Fruit fly (Drosophila melanogaster) whole organism: ENCODE data around the gene eRF3.

ENCODE experiments used
- CG8478 ChIP-seq: fragments of >200 bp; optimal IDR thresholded peaks from 2 replicates; lab custom pipeline; 2018; ENCODE audit warnings: inconsistent platforms
- Dll ChIP-seq: fragments of >200 bp; optimal IDR thresholded peaks from 2 replicates; lab custom pipeline; 2017
- EcR ChIP-seq, 2 experiments: fragments of >200 bp; optimal IDR thresholded peaks; 2 replicates each; lab custom pipeline; 2017; ENCODE audit warnings: missing biosample characterization in 2 of 2, missing genetic modification characterization in 2 of 2, missing genetic modification reagents in 2 of 2
- pan ChIP-seq: fragments of >200 bp; optimal IDR thresholded peaks from 2 replicates; lab custom pipeline; 2017
- psq ChIP-seq: fragments of >200 bp; optimal IDR thresholded peaks from 2 replicates; lab custom pipeline; 2017
- usp ChIP-seq: fragments of >200 bp; optimal IDR thresholded peaks from 2 replicates; lab custom pipeline; 2017; ENCODE audit warnings: missing biosample characterization, missing genetic modification characterization, mixed read lengths

Gene eRF3

dm6 chr2L:12457715-12458114 is 23.5 kb downstream of the eRF3 start:
- TF ChIP-seq pan (lab: Kevin White, UChicago) (no peak), EcR (GFP tag; optimal IDR thresholded peaks at IDR 0.05; lab: Kevin White, UChicago) (no peak), usp (GFP tag; lab: Kevin White, UChicago) (no peak), psq (lab: Kevin White, UChicago) (no peak)

dm6 chr2L:12459191-12459590 is 24.9 kb downstream of the eRF3 start:
- no peak for TF ChIP-seq psq (lab: Kevin White, UChicago)
- no peak for TF ChIP-seq Dll (lab: Kevin White, UChicago)
- no peak for TF ChIP-seq CG8478
- no peak for TF ChIP-seq usp (GFP tag; lab: Kevin White, UChicago)
- TF ChIP-seq EcR (GFP tag; optimal IDR thresholded peaks at IDR 0.05; lab: Kevin White, UChicago) = no peak
- no peak for TF ChIP-seq pan (lab: Kevin White, UChicago)

- no peak for TF ChIP-seq CG8478
- TF ChIP-seq EcR (GFP tag; optimal IDR thresholded peaks at IDR 0.05; lab: Kevin White, UChicago) = no peak
- no peak for TF ChIP-seq psq (lab: Kevin White, UChicago)
- no peak for TF ChIP-seq pan (lab: Kevin White, UChicago)
- no peak for TF ChIP-seq Dll (lab: Kevin White, UChicago)
- no peak for TF ChIP-seq usp (GFP tag; lab: Kevin White, UChicago)
Observed at dm6 chr2L:12459841-12460240, 25.6 kb downstream of the eRF3 start.

dm6 chr2L:12460767-12461739 is 26.8 kb downstream of the eRF3 start:
- TF ChIP-seq usp (GFP tag; lab: Kevin White, UChicago) (no peak), EcR (GFP tag; optimal IDR thresholded peaks at IDR 0.05; lab: Kevin White, UChicago) (no peak), Dll (lab: Kevin White, UChicago) (no peak), CG8478 (no peak), pan (lab: Kevin White, UChicago) (no peak), psq (lab: Kevin White, UChicago) (no peak)

- TF ChIP-seq Dll (lab: Kevin White, UChicago) = no peak
- TF ChIP-seq EcR (GFP tag; optimal IDR thresholded peaks at IDR 0.05; lab: Kevin White, UChicago) = no peak
Observed at dm6 chr2L:12463037-12463436, 28.8 kb downstream of the eRF3 start.

dm6 chr2L:12464065-12464464 is 29.8 kb downstream of the eRF3 start:
- no peak for TF ChIP-seq psq (lab: Kevin White, UChicago)
- TF ChIP-seq usp (GFP tag; lab: Kevin White, UChicago) = no peak
- TF ChIP-seq EcR (GFP tag; optimal IDR thresholded peaks at IDR 0.05; lab: Kevin White, UChicago) = no peak
- no peak for TF ChIP-seq Dll (lab: Kevin White, UChicago)
- no peak for TF ChIP-seq CG8478
- TF ChIP-seq pan (lab: Kevin White, UChicago) = no peak

dm6 chr2L:12465164-12466011 is 31.1 kb downstream of the eRF3 start:
- TF ChIP-seq EcR (GFP tag; optimal IDR thresholded peaks at IDR 0.05; lab: Kevin White, UChicago) (no peak), CG8478 (no peak)

dm6 chr2L:12466506-12467043 is 32.3 kb downstream of the eRF3 start:
- TF ChIP-seq psq (lab: Kevin White, UChicago) (no peak), CG8478 (no peak), pan (lab: Kevin White, UChicago) (no peak), Dll (lab: Kevin White, UChicago) (no peak), usp (GFP tag; lab: Kevin White, UChicago) (no peak), EcR (GFP tag; optimal IDR thresholded peaks at IDR 0.05; lab: Kevin White, UChicago) (no peak)

- TF ChIP-seq EcR (GFP tag; optimal IDR thresholded peaks at IDR 0.05; lab: Kevin White, UChicago) (no peak), psq (lab: Kevin White, UChicago) (no peak), Dll (lab: Kevin White, UChicago) (no peak), pan (lab: Kevin White, UChicago) (no peak), usp (GFP tag; lab: Kevin White, UChicago) (no peak), CG8478 (no peak)
Observed at dm6 chr2L:12467673-12468072, 33.4 kb downstream of the eRF3 start.

- no peak for TF ChIP-seq CG8478
- TF ChIP-seq psq (lab: Kevin White, UChicago) = no peak
- TF ChIP-seq Dll (lab: Kevin White, UChicago) = no peak
- no peak for TF ChIP-seq usp (GFP tag; lab: Kevin White, UChicago)
- no peak for TF ChIP-seq EcR (GFP tag; optimal IDR thresholded peaks at IDR 0.05; lab: Kevin White, UChicago)
- TF ChIP-seq pan (lab: Kevin White, UChicago) = no peak
Observed at dm6 chr2L:12468813-12469212, 34.6 kb downstream of the eRF3 start.

- TF ChIP-seq CG8478 (no peak), Dll (lab: Kevin White, UChicago) (no peak), usp (GFP tag; lab: Kevin White, UChicago) (no peak), EcR (GFP tag; optimal IDR thresholded peaks at IDR 0.05; lab: Kevin White, UChicago) (no peak), pan (lab: Kevin White, UChicago) (no peak), psq (lab: Kevin White, UChicago) (no peak)
Observed at dm6 chr2L:12469235-12469634, 35.0 kb downstream of the eRF3 start.
